Comparison of ENCODE assay signal across 3 worm cellular contexts in the genomic region with DNA sequence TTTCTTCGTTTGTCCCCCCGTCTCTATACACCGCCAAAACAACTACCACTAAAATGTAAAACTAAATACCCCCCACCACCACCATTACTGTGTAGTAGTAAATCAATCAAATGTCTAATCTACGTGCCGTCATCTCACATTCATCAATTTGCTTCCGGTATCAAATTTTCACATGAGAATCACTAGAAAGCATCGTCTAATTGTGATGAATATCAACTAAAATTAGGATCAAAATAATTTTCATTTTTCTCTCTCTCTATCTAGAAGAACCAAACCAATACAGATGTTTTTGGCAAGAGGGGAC.
TF ChIP-seq lines count a peak whose summit lies in the region.

No protein-coding gene starts in this region.

TF ChIP-seq in whole organism, L1 larva, 84 proteins besides CTCF, POLR2A, EP300 and RAD21 (continued from another document):
- TF ChIP-seq tlp-1 (tag; optimal IDR thresholded peaks at IDR 0.05; lab: Kevin White, UChicago) (no peak), lir-3 (tag; optimal IDR thresholded peaks at IDR 0.05; lab: Kevin White, UChicago; ENCODE audit: poor library complexity) (no peak), lsy-2 (tag; optimal IDR thresholded peaks at IDR 0.05; lab: Kevin White, UChicago) (peak in 1 of 2 experiments; percentile 13), isw-1 (GFP tag; IDR thresholded peaks at IDR 0.05; lab: Robert Waterston, UW) (no peak), xbp-1 (tag; optimal IDR thresholded peaks at IDR 0.05; lab: Kevin White, UChicago) (no peak), blmp-1 (tag; optimal IDR thresholded peaks at IDR 0.05; lab: Kevin White, UChicago) (peak; percentile 21), nhr-90 (tag; optimal IDR thresholded peaks at IDR 0.05; lab: Kevin White, UChicago; ENCODE audit: poor library complexity) (no peak), C16A3.4 (tag; optimal IDR thresholded peaks at IDR 0.05; lab: Kevin White, UChicago) (peak; percentile 16), fos-1 (tag; optimal IDR thresholded peaks at IDR 0.05; lab: Kevin White, UChicago) (no peak), efl-1 (optimal IDR thresholded peaks at IDR 0.05; lab: Kevin White, UChicago) (no peak), efl-1 (GFP tag; optimal IDR thresholded peaks at IDR 0.05 in 1 of 2; lab: Kevin White, UChicago) (peak in 1 of 2 experiments; percentile 81), rnt-1 (tag; optimal IDR thresholded peaks at IDR 0.05; lab: Kevin White, UChicago) (peak; percentile 31), snu-23 (GFP tag; optimal IDR thresholded peaks at IDR 0.05; lab: Kevin White, UChicago) (peak; percentile 6), ztf-11 (tag; optimal IDR thresholded peaks at IDR 0.05; lab: Kevin White, UChicago) (peak in 1 of 2 experiments; percentile 8), alr-1 (tag; optimal IDR thresholded peaks at IDR 0.05; lab: Kevin White, UChicago; ENCODE audit: borderline replicate concordance) (no peak), F16B12.6 (tag; optimal IDR thresholded peaks at IDR 0.05; lab: Kevin White, UChicago) (no peak), ceh-88 (GFP tag; IDR thresholded peaks at IDR 0.05; lab: Robert Waterston, UW) (no peak), lin-14 (GFP tag; optimal IDR thresholded peaks at IDR 0.05; lab: Kevin White, UChicago) (no peak), nhr-77 (tag; optimal IDR thresholded peaks at IDR 0.05; lab: Kevin White, UChicago) (no peak), vab-15 (tag; optimal IDR thresholded peaks at IDR 0.05; lab: Kevin White, UChicago) (no peak), elt-3 (tag; optimal IDR thresholded peaks at IDR 0.05; lab: Kevin White, UChicago) (no peak), ama-1 (optimal IDR thresholded peaks at IDR 0.05; lab: Kevin White, UChicago) (peak; percentile 47), nhr-85 (tag; lab: Kevin White, UChicago) (no peak), ceh-8 (GFP tag; optimal IDR thresholded peaks at IDR 0.05; lab: Kevin White, UChicago) (no peak)

TF ChIP-seq in whole organism, L2 larva, 48 proteins besides CTCF, POLR2A, EP300 and RAD21 (continued from another document):
- no peak for TF ChIP-seq R02D3.7 (tag; optimal IDR thresholded peaks at IDR 0.05; lab: Kevin White, UChicago)
- peak in 1 of 2 experiments; percentile 43 for TF ChIP-seq lsy-2 (tag; optimal IDR thresholded peaks at IDR 0.05; lab: Kevin White, UChicago)
- TF ChIP-seq unc-39 (tag; optimal IDR thresholded peaks at IDR 0.05; lab: Kevin White, UChicago), result no peak

TF ChIP-seq in whole organism, L4 larva, 104 proteins besides CTCF, POLR2A, EP300 and RAD21 (continued from another document):
- TF ChIP-seq Y48G9A.11 (GFP tag; IDR thresholded peaks at IDR 0.05; lab: Robert Waterston, UW), result no peak
- TF ChIP-seq duxl-1 (tag; optimal IDR thresholded peaks at IDR 0.05; lab: Kevin White, UChicago; ENCODE audit: poor library complexity), result no peak
- TF ChIP-seq zag-1 (tag; optimal IDR thresholded peaks at IDR 0.05; lab: Kevin White, UChicago), result no peak
